Worm (Caenorhabditis elegans) whole organism, young adult: ENCODE data around the gene F26D11.12.

ENCODE experiments used
- F22D6.2 ChIP-seq: sonication (generic microtip); optimal IDR thresholded peaks from 2 replicates; lab custom pipeline; 2016; ENCODE audit warnings: mild to moderate bottlenecking, missing genetic modification characterization, missing compliant biosample characterization
- F37B4.10 ChIP-seq: fragments of 200-800 bp; sonication (Bioruptor generic); IDR thresholded peaks from 2 replicates; pipeline ENCODE4 v1.3.6; 2022; ENCODE audit warnings: missing genetic modification characterization, missing compliant biosample characterization
- F55B11.4 ChIP-seq: sonication (generic microtip); optimal IDR thresholded peaks from 2 replicates; lab custom pipeline; 2016; ENCODE audit warnings: missing compliant biosample characterization, missing genetic modification characterization, borderline replicate concordance; ENCODE audit not compliant: insufficient read depth
- F57C9.4 ChIP-seq: sonication (generic microtip); optimal IDR thresholded peaks from 2 replicates; lab custom pipeline; 2017; ENCODE audit warnings: mild to moderate bottlenecking, missing genetic modification characterization, missing compliant biosample characterization
- Y79H2A.3 ChIP-seq: fragments of 200-800 bp; sonication (Bioruptor generic); conservative IDR thresholded peaks from 2 replicates; pipeline ENCODE4 v1.3.6; 2022; ENCODE audit warnings: missing genetic modification reagents, missing genetic modification characterization, missing compliant biosample characterization
- akir-1 ChIP-seq: fragments of 200-800 bp; sonication (Bioruptor generic); optimal IDR thresholded peaks from 2 replicates; lab custom pipeline; 2018; ENCODE audit warnings: mild to moderate bottlenecking, missing genetic modification characterization, moderate library complexity, missing compliant biosample characterization
- ama-1 ChIP-seq, 3 experiments: fragments of 150-350 bp in 1 of 3; sonication (generic microtip) in 2 of 3; optimal IDR thresholded peaks; 2 replicates each; lab custom pipeline; 2014 to 2018; ENCODE audit warnings: missing biosample characterization in 2 of 3, missing genetic modification characterization in 2 of 3, missing genetic modification reagents in 2 of 3
- ceh-100 ChIP-seq: fragments of 200-800 bp; sonication (Bioruptor generic); IDR thresholded peaks from 2 replicates; pipeline ENCODE4 v1.3.6; 2022; ENCODE audit warnings: missing genetic modification reagents, missing genetic modification characterization, missing compliant biosample characterization
- ceh-27 ChIP-seq: fragments of 200-800 bp; sonication (Bioruptor generic); optimal IDR thresholded peaks from 2 replicates; lab custom pipeline; 2018; ENCODE audit warnings: mild to moderate bottlenecking, missing genetic modification characterization, moderate library complexity, missing compliant biosample characterization
- ceh-40 ChIP-seq: fragments of 200-800 bp; sonication (Bioruptor generic); IDR thresholded peaks from 2 replicates; pipeline ENCODE4 v1.3.6; 2022; ENCODE audit warnings: missing genetic modification characterization, missing compliant biosample characterization
- ceh-91 ChIP-seq: fragments of 200-800 bp; sonication (Bioruptor generic); IDR thresholded peaks from 2 replicates; pipeline ENCODE4 v1.3.6; 2022; ENCODE audit warnings: missing genetic modification reagents, missing genetic modification characterization, missing compliant biosample characterization
- chd-7 ChIP-seq: sonication (generic microtip); optimal IDR thresholded peaks from 2 replicates; lab custom pipeline; 2016; ENCODE audit warnings: mild to moderate bottlenecking, missing genetic modification characterization, moderate library complexity, missing compliant biosample characterization
- egl-44 ChIP-seq: fragments of 200-800 bp; sonication (Bioruptor generic); IDR thresholded peaks from 2 replicates; pipeline ENCODE4 v1.3.6; 2022; ENCODE audit warnings: missing genetic modification reagents, missing genetic modification characterization, missing compliant biosample characterization
- egrh-3 ChIP-seq: fragments of 200-800 bp; sonication (Bioruptor generic); IDR thresholded peaks from 2 replicates; pipeline ENCODE4 v1.3.6; 2022; ENCODE audit warnings: missing genetic modification reagents, missing genetic modification characterization, missing compliant biosample characterization
- fkh-3 ChIP-seq: sonication (generic microtip); optimal IDR thresholded peaks from 2 replicates; lab custom pipeline; 2016; ENCODE audit warnings: mild to moderate bottlenecking, missing genetic modification characterization, missing compliant biosample characterization
- lag-1 ChIP-seq: fragments of 200-800 bp; sonication (Bioruptor generic); IDR thresholded peaks from 2 replicates; pipeline ENCODE4 v1.3.6; 2022; ENCODE audit warnings: missing genetic modification reagents, missing genetic modification characterization, missing compliant biosample characterization
- lir-1 ChIP-seq: fragments of 200-800 bp; sonication (Bioruptor generic); conservative IDR thresholded peaks from 2 replicates; pipeline ENCODE4 v1.3.6; 2022; ENCODE audit warnings: missing genetic modification reagents, missing genetic modification characterization, missing compliant biosample characterization
- lsy-27 ChIP-seq: sonication (generic microtip); optimal IDR thresholded peaks from 2 replicates; lab custom pipeline; 2017; ENCODE audit warnings: missing genetic modification characterization, mild to moderate bottlenecking, missing compliant biosample characterization, antibody characterized with exemption, missing genotype, borderline replicate concordance; ENCODE audit not compliant: insufficient read depth
- madf-10 ChIP-seq: sonication (generic microtip); optimal IDR thresholded peaks from 2 replicates; lab custom pipeline; 2016; ENCODE audit warnings: mild to moderate bottlenecking, missing genetic modification characterization, missing compliant biosample characterization
- madf-8 ChIP-seq: fragments of 200-800 bp; sonication (Bioruptor generic); conservative IDR thresholded peaks from 2 replicates; pipeline ENCODE4 v1.3.6; 2022; ENCODE audit warnings: missing genetic modification reagents, missing genetic modification characterization, missing compliant biosample characterization
- mel-28 ChIP-seq: sonication (generic microtip); optimal IDR thresholded peaks from 2 replicates; lab custom pipeline; 2016; ENCODE audit warnings: borderline replicate concordance, mild to moderate bottlenecking, missing genetic modification characterization, missing compliant biosample characterization
- mes-4 ChIP-seq: sonication (generic microtip); optimal IDR thresholded peaks from 2 replicates; lab custom pipeline; 2016; ENCODE audit warnings: missing genotype, missing genetic modification characterization, missing compliant biosample characterization
- nfya-2 ChIP-seq: fragments of 200-800 bp; sonication (Bioruptor generic); IDR thresholded peaks from 2 replicates; pipeline ENCODE4 v1.3.6; 2022; ENCODE audit warnings: missing genetic modification reagents, missing genetic modification characterization, missing compliant biosample characterization
- rcor-1 ChIP-seq: fragments of 200-800 bp; sonication (Bioruptor generic); IDR thresholded peaks from 2 replicates; pipeline ENCODE4 v1.3.6; 2022; ENCODE audit warnings: missing genetic modification reagents, missing genetic modification characterization, missing compliant biosample characterization
- sea-2 ChIP-seq: fragments of 200-800 bp; sonication (Bioruptor generic); IDR thresholded peaks from 2 replicates; pipeline ENCODE4 v1.3.6; 2022; ENCODE audit warnings: missing genetic modification characterization, missing compliant biosample characterization
- snpc-1.1 ChIP-seq: sonication (generic microtip); optimal IDR thresholded peaks from 2 replicates; lab custom pipeline; 2017; ENCODE audit warnings: missing genetic modification characterization, mild to moderate bottlenecking, missing compliant biosample characterization, antibody characterized with exemption, moderate library complexity, missing genotype, missing genetic modification reagents; ENCODE audit not compliant: insufficient read depth
- snpc-1.3 ChIP-seq: sonication (generic microtip); optimal IDR thresholded peaks from 2 replicates; lab custom pipeline; 2017; ENCODE audit warnings: missing genetic modification characterization, mild to moderate bottlenecking, missing compliant biosample characterization, antibody characterized with exemption, moderate library complexity, missing genotype, missing genetic modification reagents; ENCODE audit not compliant: insufficient read depth
- unc-130 ChIP-seq: sonication (generic microtip); optimal IDR thresholded peaks from 2 replicates; lab custom pipeline; 2016; ENCODE audit warnings: missing genetic modification reagents, missing genetic modification characterization, missing compliant biosample characterization
- zim-3 ChIP-seq: sonication (generic microtip); optimal IDR thresholded peaks from 2 replicates; lab custom pipeline; 2017; ENCODE audit warnings: mild to moderate bottlenecking, missing genetic modification characterization, moderate library complexity, missing compliant biosample characterization
- ztf-18 ChIP-seq: sonication (generic microtip); optimal IDR thresholded peaks from 2 replicates; lab custom pipeline; 2016; ENCODE audit warnings: missing genotype, mild to moderate bottlenecking, missing genetic modification characterization, missing compliant biosample characterization
- ztf-22 ChIP-seq: fragments of 200-800 bp; sonication (Bioruptor generic); optimal IDR thresholded peaks from 2 replicates; lab custom pipeline; 2018; ENCODE audit warnings: mild to moderate bottlenecking, missing genetic modification characterization, moderate library complexity, missing compliant biosample characterization
- ztf-6 ChIP-seq: fragments of 200-800 bp; sonication (Bioruptor generic); IDR thresholded peaks from 2 replicates; pipeline ENCODE4 v1.3.6; 2022; ENCODE audit warnings: missing genetic modification reagents, missing genetic modification characterization, missing compliant biosample characterization

The F26D11.12 gene

ce11 chrV:7958740-7959320 is 3.7 kb upstream of the F26D11.12 start, which contains the start of the genes clec-217 and F26D11.2:
clec-217 (minus strand) TSS chrV:7958840.
F26D11.2 (plus strand) TSS chrV:7959270.
- TF ChIP-seq Y79H2A.3 (GFP tag; lab: Robert Waterston, UW) (no peak), ztf-22 (GFP tag; lab: Kevin White, UChicago) (no peak), F37B4.10 (GFP tag; lab: Robert Waterston, UW) (no peak)

- TF ChIP-seq mes-4 (tag; lab: Kevin White, UChicago) (no peak), ceh-100 (GFP tag; lab: Robert Waterston, UW) (no peak), ztf-6 (GFP tag; lab: Robert Waterston, UW) (no peak), ceh-27 (GFP tag; lab: Kevin White, UChicago) (no peak), ceh-91 (GFP tag; lab: Robert Waterston, UW) (no peak), snpc-1.1 (tag; lab: Kevin White, UChicago) (no peak), mel-28 (tag; lab: Kevin White, UChicago) (no peak), egrh-3 (GFP tag; lab: Robert Waterston, UW) (no peak), rcor-1 (GFP tag; lab: Robert Waterston, UW) (no peak), ama-1 (optimal IDR thresholded peaks at IDR 0.05; lab: Kevin White, UChicago) (no peak), ama-1 (GFP tag; optimal IDR thresholded peaks at IDR 0.05; lab: Kevin White, UChicago) (no peak), nfya-2 (GFP tag; lab: Robert Waterston, UW) (no peak)
Measured at ce11 chrV:7956218-7956617, 1.1 kb upstream of the F26D11.12 start, which contains the start of gene pals-34. pals-34 (minus strand) TSS chrV:7956497.

- TF ChIP-seq zim-3 (tag; lab: Kevin White, UChicago), result no peak
- no peak for TF ChIP-seq ztf-18 (tag; lab: Kevin White, UChicago)
Measured at ce11 chrV:7954552-7954951, 560 bp downstream of the F26D11.12 start, which contains the start of gene F26D11.13. F26D11.13 (minus strand) TSS chrV:7954652.

DNA sequence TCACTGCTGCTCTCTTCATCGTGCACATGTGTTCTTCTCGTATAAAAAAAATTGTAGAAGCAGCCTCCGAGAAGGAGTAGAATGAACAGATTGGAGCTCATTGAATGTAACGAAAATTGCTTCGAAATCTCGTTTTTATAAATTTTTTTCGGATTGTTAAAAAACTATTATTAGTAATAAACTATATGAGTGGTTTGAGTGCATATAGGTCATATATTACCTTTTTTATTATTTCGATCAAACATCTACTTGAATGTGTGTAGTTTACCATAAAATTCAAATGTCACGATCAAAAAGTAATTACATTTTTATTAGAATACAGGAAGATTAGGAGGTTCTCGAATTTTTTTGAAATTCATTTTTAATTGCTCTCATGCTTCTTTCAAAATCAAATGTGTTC is 2.3 kb downstream of the F26D11.12 start, which contains the start of gene clec-216:
Gene clec-216 (minus strand): TSS at position 101 of the 400 bp plus-strand sequence.
- TF ChIP-seq madf-10 (tag; lab: Kevin White, UChicago) (no peak), fkh-3 (tag; lab: Kevin White, UChicago) (no peak), lag-1 (GFP tag; lab: Robert Waterston, UW) (no peak)

DNA sequence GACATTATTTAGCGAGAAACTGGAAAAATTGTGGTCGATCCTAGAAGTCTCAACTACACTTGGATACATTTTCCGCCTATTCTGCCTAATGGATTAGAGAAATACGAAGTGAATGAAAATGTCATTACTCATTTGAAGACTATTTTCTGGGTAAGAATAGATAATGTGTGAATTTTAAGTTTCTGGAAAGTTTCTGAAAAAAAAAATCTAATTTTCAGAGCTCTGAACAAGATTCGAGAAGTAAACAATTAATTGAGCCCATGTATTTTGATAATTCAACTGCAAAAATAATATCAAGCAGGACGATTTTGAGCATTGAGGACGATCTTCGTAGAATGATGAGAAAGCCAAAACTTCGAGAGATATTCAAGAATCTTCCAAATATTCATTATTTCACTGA is 8.9 kb downstream of the F26D11.12 start:
- no peak for TF ChIP-seq chd-7 (tag; lab: Kevin White, UChicago)
- no peak for TF ChIP-seq F22D6.2
- no peak for TF ChIP-seq lsy-27 (tag; lab: Kevin White, UChicago)
- TF ChIP-seq ceh-40, result no peak
- TF ChIP-seq akir-1, result no peak
- no peak for TF ChIP-seq lir-1 (GFP tag; lab: Robert Waterston, UW)
- TF ChIP-seq sea-2, result no peak
- TF ChIP-seq ztf-18 (tag; lab: Kevin White, UChicago), result no peak
- no peak for TF ChIP-seq snpc-1.3 (tag; lab: Kevin White, UChicago)

ce11 chrV:7943568-7943967 is 11.5 kb downstream of the F26D11.12 start, which contains the start of gene Y97E10B.1:
Y97E10B.1 (plus strand) TSS chrV:7943868.
- no peak for TF ChIP-seq unc-130 (GFP tag; lab: Kevin White, UChicago)
- TF ChIP-seq F55B11.4, result no peak
- TF ChIP-seq madf-8 (GFP tag; lab: Robert Waterston, UW), result no peak
- no peak for TF ChIP-seq F57C9.4 (tag; lab: Kevin White, UChicago)
- no peak for TF ChIP-seq egl-44 (GFP tag; lab: Robert Waterston, UW)
